Fruit fly (Drosophila melanogaster) whole organism, embryonic: ENCODE data around the gene CG17982.

Source experiments
- Adf1 ChIP-seq: fragments of 200-800 bp; sonication (Bioruptor generic); IDR thresholded peaks from 2 replicates; pipeline ENCODE4 v1.3.6; 2022; ENCODE audit warnings: missing biosample characterization, missing genetic modification characterization
- Atf3 ChIP-seq: fragments of 200-800 bp; sonication (Bioruptor generic); optimal IDR thresholded peaks from 3 replicates; lab custom pipeline; 2016; ENCODE audit warnings: missing biosample characterization, missing genetic modification characterization
- Blimp-1 ChIP-seq: fragments of 200-800 bp; sonication (Bioruptor generic); optimal IDR thresholded peaks from 3 replicates; lab custom pipeline; 2018; ENCODE audit warnings: missing biosample characterization, missing genetic modification characterization, mild to moderate bottlenecking, moderate library complexity, missing genetic modification reagents
- CG10366 ChIP-seq: fragments of 200-800 bp; sonication (Bioruptor generic); IDR thresholded peaks from 2 replicates; pipeline ENCODE4 v1.3.6; 2022; ENCODE audit warnings: missing biosample characterization, missing genetic modification characterization
- CG10462 ChIP-seq: fragments of 200-800 bp; sonication (Bioruptor generic); optimal IDR thresholded peaks from 2 replicates; lab custom pipeline; 2016; ENCODE audit warnings: missing biosample characterization, missing genetic modification characterization
- CG10654 ChIP-seq: fragments of 200-800 bp; sonication (Bioruptor generic); optimal IDR thresholded peaks from 2 replicates; lab custom pipeline; 2016; ENCODE audit warnings: missing biosample characterization, missing genetic modification characterization
- CG11085 ChIP-seq: fragments of 200-800 bp; sonication (Bioruptor generic); IDR thresholded peaks from 2 replicates; pipeline ENCODE4 v1.3.6; 2022; ENCODE audit warnings: missing biosample characterization, missing genetic modification characterization
- CG11247 ChIP-seq: fragments of 200-800 bp; sonication (Bioruptor generic); IDR thresholded peaks from 2 replicates; pipeline ENCODE4 v1.3.6; 2022; ENCODE audit warnings: missing biosample characterization, missing genetic modification characterization
- CG12155 ChIP-seq: fragments of 200-800 bp; sonication (Bioruptor generic); optimal IDR thresholded peaks from 3 replicates; lab custom pipeline; 2016; ENCODE audit warnings: missing biosample characterization, missing genetic modification characterization
- CG12236 ChIP-seq: fragments of 200-800 bp; sonication (Bioruptor generic); optimal IDR thresholded peaks from 2 replicates; lab custom pipeline; 2016; ENCODE audit warnings: missing biosample characterization, missing genetic modification characterization
- CG12942 ChIP-seq: fragments of 200-800 bp; sonication (Bioruptor generic); optimal IDR thresholded peaks from 3 replicates; lab custom pipeline; 2016; ENCODE audit warnings: missing biosample characterization, missing genetic modification characterization
- CG13287 ChIP-seq: fragments of 200-800 bp; sonication (Bioruptor generic); IDR thresholded peaks from 2 replicates; pipeline ENCODE4 v1.3.6; 2022; ENCODE audit warnings: missing biosample characterization, missing genetic modification characterization; ENCODE audit not compliant: partially characterized antibody
- CG13775 ChIP-seq: fragments of 200-800 bp; sonication (Bioruptor generic); optimal IDR thresholded peaks from 3 replicates; lab custom pipeline; 2017; ENCODE audit warnings: missing biosample characterization, mild to moderate bottlenecking, missing genetic modification characterization
- CG1602 ChIP-seq: fragments of 200-800 bp; sonication (Bioruptor generic); optimal IDR thresholded peaks from 3 replicates; lab custom pipeline; 2016; ENCODE audit warnings: missing biosample characterization, missing genetic modification characterization
- CG16815 ChIP-seq: fragments of 200-800 bp; sonication (Bioruptor generic); optimal IDR thresholded peaks from 3 replicates; lab custom pipeline; 2017; ENCODE audit warnings: missing biosample characterization, mild to moderate bottlenecking, missing genetic modification characterization
- CG18011 ChIP-seq: fragments of 200-800 bp; sonication (Bioruptor generic); optimal IDR thresholded peaks from 2 replicates; lab custom pipeline; 2017; ENCODE audit warnings: missing biosample characterization, missing genetic modification characterization, mild to moderate bottlenecking, moderate library complexity, missing genotype
- CG18619 ChIP-seq: fragments of 200-800 bp; sonication (Bioruptor generic); optimal IDR thresholded peaks from 3 replicates; lab custom pipeline; 2017; ENCODE audit warnings: missing biosample characterization, mild to moderate bottlenecking, missing genetic modification characterization
- CG33213 ChIP-seq: fragments of 200-800 bp; sonication (Bioruptor generic); optimal IDR thresholded peaks from 3 replicates; lab custom pipeline; 2016; ENCODE audit warnings: missing biosample characterization, missing genetic modification characterization
- CG3407 ChIP-seq: fragments of 200-800 bp; sonication (Bioruptor generic); optimal IDR thresholded peaks from 2 replicates; lab custom pipeline; 2018; ENCODE audit warnings: missing biosample characterization, mild to moderate bottlenecking, missing genetic modification characterization
- CG43689 ChIP-seq: fragments of 200-800 bp; sonication (Bioruptor generic); IDR thresholded peaks from 2 replicates; pipeline ENCODE4 v1.3.6; 2022; ENCODE audit warnings: missing biosample characterization, missing genetic modification characterization
- CG4854 ChIP-seq: fragments of 200-800 bp; sonication (Bioruptor generic); optimal IDR thresholded peaks from 2 replicates; lab custom pipeline; 2016; ENCODE audit warnings: missing biosample characterization, missing genetic modification characterization, inconsistent platforms
- CG5245 ChIP-seq: fragments of 200-800 bp; sonication (Bioruptor generic); optimal IDR thresholded peaks from 3 replicates; lab custom pipeline; 2016; ENCODE audit warnings: missing biosample characterization, missing genetic modification characterization
- CG6765 ChIP-seq: fragments of 200-800 bp; sonication (Bioruptor generic); optimal IDR thresholded peaks from 3 replicates; lab custom pipeline; 2017; ENCODE audit warnings: missing biosample characterization, mild to moderate bottlenecking, missing genetic modification characterization
- CG7357 ChIP-seq: fragments of 200-800 bp; sonication (Bioruptor generic); IDR thresholded peaks from 3 replicates; pipeline ENCODE4 v1.3.6; 2022; ENCODE audit warnings: missing biosample characterization, missing genetic modification characterization
- CG7556 ChIP-seq: fragments of 200-800 bp; sonication (Bioruptor generic); optimal IDR thresholded peaks from 2 replicates; lab custom pipeline; 2017; ENCODE audit warnings: missing biosample characterization, mild to moderate bottlenecking, missing genetic modification characterization
- CG9437 ChIP-seq: fragments of 200-800 bp; sonication (Bioruptor generic); optimal IDR thresholded peaks from 2 replicates; lab custom pipeline; 2018; ENCODE audit warnings: missing biosample characterization, mild to moderate bottlenecking, missing genetic modification characterization
- Dek ChIP-seq: fragments of 200-800 bp; sonication (Bioruptor generic); optimal IDR thresholded peaks from 3 replicates; lab custom pipeline; 2019; ENCODE audit warnings: missing biosample characterization, mild to moderate bottlenecking, missing genetic modification characterization, moderate library complexity
- H2.0 ChIP-seq: fragments of 200-800 bp; sonication (Bioruptor generic); IDR thresholded peaks from 2 replicates; pipeline ENCODE4 v1.3.6; 2022; ENCODE audit warnings: missing biosample characterization, missing genetic modification characterization
- Hsf ChIP-seq: fragments of 200-800 bp; sonication (Bioruptor generic); optimal IDR thresholded peaks from 3 replicates; lab custom pipeline; 2016; ENCODE audit warnings: missing biosample characterization, missing genetic modification characterization
- Nf-YA ChIP-seq: fragments of 200-800 bp; sonication (Bioruptor generic); IDR thresholded peaks from 2 replicates; pipeline ENCODE4 v1.3.6; 2022; ENCODE audit warnings: missing biosample characterization, missing genetic modification characterization
- Pdp1 ChIP-seq, 2 experiments: fragments of 200-800 bp; sonication (Bioruptor generic); optimal IDR thresholded peaks; 3 replicates each; lab custom pipeline; 2016; ENCODE audit warnings: missing biosample characterization in 2 of 2, missing genetic modification characterization in 2 of 2, mild to moderate bottlenecking in 1 of 2, moderate library complexity in 1 of 2
- ato ChIP-seq: fragments of 200-800 bp; sonication (Bioruptor generic); IDR thresholded peaks from 2 replicates; pipeline ENCODE4 v1.3.6; 2022; ENCODE audit warnings: missing biosample characterization, missing genetic modification characterization; ENCODE audit not compliant: partially characterized antibody
- bcd ChIP-seq: fragments of 200-800 bp; sonication (Bioruptor generic); optimal IDR thresholded peaks from 2 replicates; lab custom pipeline; 2017; ENCODE audit warnings: missing biosample characterization, mild to moderate bottlenecking, missing genetic modification characterization
- bsh ChIP-seq, 2 experiments: fragments of 200-800 bp; sonication (Bioruptor generic); optimal IDR thresholded peaks; 2 replicates each; lab custom pipeline; 2017 to 2018; ENCODE audit warnings: mild to moderate bottlenecking in 2 of 2, missing biosample characterization in 2 of 2, missing genetic modification characterization in 2 of 2, moderate library complexity in 1 of 2
- cato ChIP-seq: fragments of 200-800 bp; sonication (Bioruptor generic); optimal IDR thresholded peaks from 2 replicates; lab custom pipeline; 2016; ENCODE audit warnings: missing biosample characterization, missing genetic modification characterization, borderline replicate concordance
- ci ChIP-seq: fragments of 200-800 bp; sonication (Bioruptor generic); IDR thresholded peaks from 3 replicates; pipeline ENCODE4 v1.3.6; 2022; ENCODE audit warnings: missing biosample characterization, missing genetic modification characterization
- dmrt11E ChIP-seq: fragments of 200-800 bp; sonication (Bioruptor generic); optimal IDR thresholded peaks from 3 replicates; lab custom pipeline; 2018; ENCODE audit warnings: missing biosample characterization, mild to moderate bottlenecking, missing genetic modification characterization, moderate library complexity
- gce ChIP-seq: fragments of 200-800 bp; sonication (Bioruptor generic); IDR thresholded peaks from 3 replicates; pipeline ENCODE4 v1.3.6; 2022; ENCODE audit warnings: missing biosample characterization, missing genetic modification characterization
- gro ChIP-seq: fragments of 200-800 bp; sonication (Bioruptor generic); optimal IDR thresholded peaks from 2 replicates; lab custom pipeline; 2016; ENCODE audit warnings: missing biosample characterization, missing genetic modification characterization
- ind ChIP-seq: fragments of 200-800 bp; sonication (Bioruptor generic); optimal IDR thresholded peaks from 3 replicates; lab custom pipeline; 2016; ENCODE audit warnings: missing biosample characterization, missing genetic modification characterization
- klu ChIP-seq: fragments of 200-800 bp; sonication (Bioruptor generic); IDR thresholded peaks from 2 replicates; pipeline ENCODE4 v1.3.6; 2022; ENCODE audit warnings: missing biosample characterization, missing genetic modification characterization
- kni ChIP-seq: fragments of 200-800 bp; sonication (Bioruptor generic); optimal IDR thresholded peaks from 3 replicates; lab custom pipeline; 2017; ENCODE audit warnings: mild to moderate bottlenecking, missing biosample characterization, missing genetic modification reagents, missing genetic modification characterization
- luna ChIP-seq: fragments of 200-800 bp; sonication (Bioruptor generic); optimal IDR thresholded peaks from 2 replicates; lab custom pipeline; 2016; ENCODE audit warnings: missing biosample characterization, missing genetic modification characterization
- mam ChIP-seq: fragments of 200-800 bp; sonication (Bioruptor generic); optimal IDR thresholded peaks from 3 replicates; lab custom pipeline; 2016; ENCODE audit warnings: missing biosample characterization, missing genetic modification characterization
- nerfin-2 ChIP-seq: fragments of 200-800 bp; sonication (Bioruptor generic); IDR thresholded peaks from 2 replicates; pipeline ENCODE4 v1.3.6; 2022; ENCODE audit warnings: missing biosample characterization, missing genetic modification characterization; ENCODE audit not compliant: partially characterized antibody
- onecut ChIP-seq: fragments of 200-800 bp; sonication (Bioruptor generic); IDR thresholded peaks from 2 replicates; pipeline ENCODE4 v1.3.6; 2022; ENCODE audit warnings: missing biosample characterization, missing genetic modification characterization
- psq ChIP-seq: fragments of 200-800 bp; sonication (Bioruptor generic); optimal IDR thresholded peaks from 2 replicates; lab custom pipeline; 2017; ENCODE audit warnings: missing biosample characterization, missing genetic modification characterization
- sisA ChIP-seq: fragments of 200-800 bp; sonication (Bioruptor generic); IDR thresholded peaks from 2 replicates; pipeline ENCODE4 v1.3.6; 2022; ENCODE audit warnings: missing biosample characterization, missing genetic modification characterization
- tap ChIP-seq: fragments of 200-800 bp; optimal IDR thresholded peaks from 3 replicates; lab custom pipeline; 2019; ENCODE audit warnings: missing biosample characterization, mild to moderate bottlenecking, missing genetic modification characterization, moderate library complexity
- tgo ChIP-seq: fragments of 200-800 bp; sonication (Bioruptor generic); IDR thresholded peaks from 3 replicates; pipeline ENCODE4 v1.3.6; 2022; ENCODE audit warnings: missing biosample characterization, missing genetic modification characterization

Gene CG17982

DNA sequence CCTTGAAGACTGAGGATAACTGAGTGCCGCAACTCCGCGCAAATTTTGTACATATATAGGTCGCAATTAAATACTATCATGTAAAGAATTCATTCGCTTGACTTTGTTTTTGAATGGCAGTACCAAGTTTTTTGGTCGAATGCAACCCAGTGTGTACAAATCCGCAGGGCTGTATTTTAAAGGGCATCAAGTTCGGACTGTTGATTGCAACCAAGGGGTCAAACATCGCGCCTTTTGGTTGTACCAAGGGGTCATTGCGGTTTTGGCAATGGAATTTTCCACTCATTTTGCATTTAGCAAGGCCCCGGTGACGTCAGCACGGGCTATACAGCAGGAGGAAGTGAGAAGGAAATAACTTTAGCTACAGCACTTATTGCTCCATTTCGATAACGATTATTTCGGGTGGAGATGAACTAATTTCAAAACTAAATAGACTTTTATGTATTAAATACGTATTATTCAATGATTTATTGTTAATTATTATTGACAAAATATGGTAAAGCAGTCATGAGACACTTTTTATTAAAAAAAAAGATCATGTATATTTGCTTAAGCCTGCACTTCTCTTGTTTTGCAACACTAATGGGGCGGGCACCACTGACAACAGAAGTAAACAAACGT is 11.8 kb downstream of the CG17982 start, which contains the start of gene CG10958 (continued):
- TF ChIP-seq klu (GFP tag; lab: Robert Waterston, UW) (no peak), CG12942 (GFP tag; lab: Kevin White, UChicago) (peak; percentile 56), CG12155 (GFP tag; lab: Kevin White, UChicago) (peak; percentile 63), Dek (tag; lab: Kevin White, UChicago) (peak; percentile 31), dmrt11E (tag; lab: Kevin White, UChicago) (peak; percentile 33), CG16815 (GFP tag; lab: Kevin White, UChicago) (peak; percentile 13), ato (no peak), H2.0 (0 out of 2 replicates have a peak, but pooled peaks have one; percentile 7), psq (GFP tag; lab: Kevin White, UChicago) (peak; percentile 1), CG10366 (GFP tag; lab: Robert Waterston, UW) (peak; percentile 60), CG6765 (GFP tag; lab: Kevin White, UChicago) (no peak), cato (GFP tag; lab: Kevin White, UChicago) (peak; percentile 11), CG7556 (GFP tag; lab: Kevin White, UChicago) (peak; percentile 64), Pdp1 (GFP tag; optimal IDR thresholded peaks at IDR 0.05; lab: Kevin White, UChicago) (peak; percentile 40 to 42), CG12236 (no peak), CG4854 (GFP tag; lab: Kevin White, UChicago) (peak; percentile 8), ind (GFP tag; lab: Kevin White, UChicago) (peak; percentile 62), bcd (GFP tag; lab: Kevin White, UChicago) (peak; percentile 41), kni (GFP tag; lab: Kevin White, UChicago) (peak; percentile 3), CG13775 (GFP tag; lab: Kevin White, UChicago) (peak; percentile 73), onecut (GFP tag; lab: Robert Waterston, UW) (no peak), Adf1 (GFP tag; lab: Robert Waterston, UW) (peak; percentile 37; the same call in 1 of the 2 replicates), Blimp-1 (GFP tag; lab: Kevin White, UChicago) (peak; percentile 57), CG5245 (GFP tag; lab: Kevin White, UChicago) (peak; percentile 58), tap (tag; lab: Kevin White, UChicago) (no peak), CG18619 (GFP tag; lab: Kevin White, UChicago) (peak; percentile 9), CG18011 (GFP tag; lab: Kevin White, UChicago) (peak; percentile 60), CG11247 (peak; percentile 30), CG10654 (GFP tag; lab: Kevin White, UChicago) (peak; percentile 54), CG43689 (GFP tag; lab: Robert Waterston, UW) (no peak), sisA (GFP tag; lab: Robert Waterston, UW) (peak; percentile 52), Atf3 (GFP tag; lab: Kevin White, UChicago) (peak; percentile 51), tgo (GFP tag; lab: Robert Waterston, UW) (peak; percentile 64), CG13287 (GFP tag; lab: Robert Waterston, UW) (peak; percentile 51), CG10462 (GFP tag; lab: Kevin White, UChicago) (no peak), bsh (GFP tag; optimal IDR thresholded peaks at IDR 0.05; lab: Kevin White, UChicago) (peak in 1 of 2 experiments; percentile 59), ci (GFP tag; lab: Robert Waterston, UW) (0 out of 3 replicates have a peak, but pooled peaks have one; percentile 37), CG11085 (no peak), CG33213 (no peak), mam (GFP tag; lab: Kevin White, UChicago) (peak; percentile 53), CG7357 (GFP tag; lab: Robert Waterston, UW) (no peak), CG3407 (GFP tag; lab: Kevin White, UChicago) (peak; percentile 20), luna (no peak), gro (GFP tag; lab: Kevin White, UChicago) (no peak), CG1602 (GFP tag; lab: Kevin White, UChicago) (peak; percentile 47), Nf-YA (GFP tag; lab: Robert Waterston, UW) (no peak), CG9437 (GFP tag; lab: Kevin White, UChicago) (peak; percentile 74), Hsf (GFP tag; lab: Kevin White, UChicago) (peak; percentile 47), gce (GFP tag; lab: Robert Waterston, UW) (no peak), nerfin-2 (GFP tag; lab: Robert Waterston, UW) (no peak)
